Worm (Caenorhabditis elegans): Measurements from ENCODE around the gene asg-2.

Gene asg-2

DNA sequence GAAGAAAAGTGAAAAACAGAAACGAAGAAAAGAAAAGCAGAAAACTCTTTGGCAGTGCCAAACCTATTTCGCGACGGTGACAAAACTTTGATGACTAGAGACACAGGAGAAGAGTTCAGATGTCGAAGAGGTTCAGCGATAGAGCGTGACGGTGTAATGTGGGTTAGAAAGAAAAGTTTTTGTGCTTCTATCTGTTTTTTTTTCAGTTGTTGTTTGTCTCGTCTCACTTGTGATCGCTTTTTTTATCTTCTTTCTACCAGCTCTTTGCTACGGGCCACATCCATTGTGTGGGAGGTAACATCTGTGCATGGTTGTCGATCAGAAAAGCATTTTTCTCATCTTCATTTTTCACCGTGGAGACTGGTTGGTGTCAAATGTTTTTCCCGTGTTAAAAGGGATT is 15.2 kb upstream of the asg-2 start, which contains the start of gene F41B4.1:
Gene F41B4.1 (minus strand): TSS at position 23 of the 400 bp plus-strand sequence.
- no peak for TF ChIP-seq rnt-1 (tag; optimal IDR thresholded peaks at IDR 0.05)
- no peak for TF ChIP-seq nfya-1 (tag; optimal IDR thresholded peaks at IDR 0.05)
- no peak for TF ChIP-seq npax-4 (tag; optimal IDR thresholded peaks at IDR 0.05)
- peak; percentile 50 for TF ChIP-seq ceh-18 (tag; optimal IDR thresholded peaks at IDR 0.05)
- TF ChIP-seq C38D4.7 (GFP tag; optimal IDR thresholded peaks at IDR 0.05): no peak

DNA sequence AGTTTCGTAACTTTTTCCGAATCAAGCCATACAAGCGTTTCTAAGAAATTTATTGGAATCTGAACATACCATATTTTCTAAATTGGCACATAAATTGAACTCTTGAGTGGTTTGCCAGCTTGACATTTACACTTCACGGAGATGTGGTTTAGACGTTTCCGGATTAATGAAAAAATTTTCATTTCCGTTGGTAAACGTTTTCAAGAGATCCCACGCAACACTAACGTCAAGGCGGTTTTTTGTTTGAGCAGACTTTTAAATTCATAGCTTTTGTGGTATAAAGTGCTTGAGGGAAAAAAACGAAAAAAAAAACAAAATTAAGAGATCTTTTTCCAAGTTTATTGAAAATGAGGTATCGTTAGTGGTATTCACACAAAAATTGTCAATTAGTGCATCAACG is 5.9 kb upstream of the asg-2 start, which contains the start of gene F41B4.2:
Gene F41B4.2 (minus strand): TSS at position 101 of the 400 bp plus-strand sequence.
- TF ChIP-seq npax-4 (tag; optimal IDR thresholded peaks at IDR 0.05): no peak

DNA sequence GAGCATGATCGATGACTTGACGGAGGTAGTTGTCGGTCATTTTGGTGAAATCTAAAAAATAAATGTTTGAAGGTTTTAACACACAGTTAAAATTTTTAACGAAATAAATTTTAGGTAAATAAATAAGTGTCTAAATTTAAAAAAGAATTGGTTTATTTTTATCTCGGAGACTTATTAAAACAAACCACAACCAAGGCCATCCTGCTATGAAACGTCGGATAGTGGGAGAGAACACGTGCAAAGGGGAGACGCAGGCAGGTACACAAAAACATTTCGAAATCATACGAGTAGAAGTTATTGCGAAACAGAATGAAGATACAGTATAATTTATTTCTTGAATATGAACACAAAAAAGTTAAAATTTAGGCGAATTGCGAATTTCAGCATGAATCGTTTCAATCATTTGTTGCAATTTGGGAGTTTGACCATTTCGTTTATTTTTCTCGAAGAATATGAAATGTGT is 5.0 kb upstream of the asg-2 start, which contains the start of gene F41B4.3:
Gene F41B4.3 (minus strand): TSS at position 51 of the 463 bp plus-strand sequence.
- TF ChIP-seq nfya-1 (tag; optimal IDR thresholded peaks at IDR 0.05) (no peak), zip-5 (tag; optimal IDR thresholded peaks at IDR 0.05) (no peak), elt-2 (tag; optimal IDR thresholded peaks at IDR 0.05) (no peak), mec-3 (tag; optimal IDR thresholded peaks at IDR 0.05; ENCODE audit: borderline replicate concordance) (no peak), fkh-10 (GFP tag; optimal IDR thresholded peaks at IDR 0.05) (no peak), tbx-2 (tag; optimal IDR thresholded peaks at IDR 0.05) (no peak), T23F11.4 (GFP tag; optimal IDR thresholded peaks at IDR 0.05) (no peak), nhr-11 (tag; optimal IDR thresholded peaks at IDR 0.05) (no peak), F13H6.1 (tag; optimal IDR thresholded peaks at IDR 0.05) (no peak), ref-2 (tag; optimal IDR thresholded peaks at IDR 0.05) (no peak), ahr-1 (tag; optimal IDR thresholded peaks at IDR 0.05) (no peak), pax-1 (tag; optimal IDR thresholded peaks at IDR 0.05) (no peak), che-1 (tag; optimal IDR thresholded peaks at IDR 0.05) (no peak), ets-4 (tag; optimal IDR thresholded peaks at IDR 0.05) (no peak)

DNA sequence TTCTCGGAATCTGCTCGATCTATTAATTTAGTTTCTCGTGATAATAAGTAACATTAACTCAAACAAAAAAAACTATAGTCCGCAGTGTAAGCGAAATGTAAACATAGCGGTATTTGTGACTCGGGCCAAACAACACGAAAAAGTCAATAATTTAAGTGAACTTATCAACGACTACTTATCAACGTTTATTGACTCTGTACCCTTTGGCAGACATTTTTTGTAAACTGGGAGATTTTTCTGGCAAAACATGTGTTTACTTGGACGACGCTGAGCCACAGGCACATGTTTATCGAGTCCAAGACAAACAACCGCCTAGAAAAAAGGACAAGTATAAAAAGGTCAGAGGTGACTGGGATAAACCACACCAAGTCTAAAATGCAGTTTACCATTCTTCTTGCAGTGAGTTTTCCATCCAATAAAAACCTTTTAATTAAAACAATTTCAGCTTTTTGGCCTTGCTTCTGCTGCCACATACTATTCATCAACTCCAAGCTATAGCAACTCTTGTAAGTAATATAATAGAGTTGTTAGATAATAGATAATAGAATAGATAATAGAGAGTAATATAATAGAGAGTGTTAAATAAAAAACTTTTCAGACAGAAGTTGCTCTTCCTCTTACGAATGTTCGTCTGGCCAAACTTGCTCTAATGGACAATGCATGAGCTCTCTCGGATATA is 3.5 kb downstream of the asg-2 start, which contains the start of gene C53B7.3:
Gene C53B7.3 (plus strand): TSS at position 362 of the 679 bp plus-strand sequence.
- no peak for TF ChIP-seq ceh-31 (tag; optimal IDR thresholded peaks at IDR 0.05)
- TF ChIP-seq tbx-7 (tag; optimal IDR thresholded peaks at IDR 0.05): no peak
- no peak for TF ChIP-seq unc-86 (tag; optimal IDR thresholded peaks at IDR 0.05)
- no peak for TF ChIP-seq fax-1 (tag; optimal IDR thresholded peaks at IDR 0.05)
- no peak for TF ChIP-seq pros-1 (tag; optimal IDR thresholded peaks at IDR 0.05)
- no peak for TF ChIP-seq ceh-48 (tag; optimal IDR thresholded peaks at IDR 0.05)
- TF ChIP-seq eyg-1 (tag; optimal IDR thresholded peaks at IDR 0.05): no peak
- TF ChIP-seq pha-2 (tag; optimal IDR thresholded peaks at IDR 0.05): no peak
- no peak for TF ChIP-seq zip-5 (tag; optimal IDR thresholded peaks at IDR 0.05)
- no peak for TF ChIP-seq nhr-11 (tag; optimal IDR thresholded peaks at IDR 0.05)
- TF ChIP-seq pax-1 (tag; optimal IDR thresholded peaks at IDR 0.05): no peak
- TF ChIP-seq lim-6 (tag; optimal IDR thresholded peaks at IDR 0.05): no peak
- no peak for TF ChIP-seq syd-9 (tag; optimal IDR thresholded peaks at IDR 0.05)
- no peak for TF ChIP-seq madf-2 (tag; optimal IDR thresholded peaks at IDR 0.05)
- TF ChIP-seq Y22D7AL.16 (tag; optimal IDR thresholded peaks at IDR 0.05): no peak
- no peak for TF ChIP-seq hlh-6 (tag; optimal IDR thresholded peaks at IDR 0.05)
- TF ChIP-seq ets-4 (tag; optimal IDR thresholded peaks at IDR 0.05): no peak
- TF ChIP-seq mec-3 (tag; optimal IDR thresholded peaks at IDR 0.05; ENCODE audit: borderline replicate concordance): no peak
- no peak for TF ChIP-seq hlh-30 (tag; optimal IDR thresholded peaks at IDR 0.05; ENCODE audit: insufficient read depth)
- TF ChIP-seq npax-4 (tag; optimal IDR thresholded peaks at IDR 0.05): no peak

DNA sequence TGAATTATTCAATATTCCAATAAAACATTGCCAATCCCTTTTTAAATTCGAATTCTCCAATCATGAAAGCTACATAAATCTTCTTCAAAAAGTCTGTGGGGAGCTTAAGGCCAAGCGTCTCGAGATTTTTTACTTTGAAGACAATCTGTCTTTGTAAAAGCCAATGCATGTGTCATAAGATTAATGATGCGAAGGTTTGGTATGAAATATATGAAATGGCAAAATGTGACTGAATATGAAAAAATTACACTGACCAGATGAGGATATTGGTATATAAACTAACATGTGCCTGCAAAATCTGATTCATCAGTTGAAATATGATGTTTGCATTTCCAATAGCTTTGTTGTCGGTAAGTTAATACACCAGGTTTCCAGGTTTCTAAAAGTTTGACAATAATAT is 4.9 kb downstream of the asg-2 start, which contains the start of gene C53B7.2:
Gene C53B7.2 (plus strand): TSS at position 301 of the 400 bp plus-strand sequence.
- TF ChIP-seq ttx-3 (tag; optimal IDR thresholded peaks at IDR 0.05) (no peak), fkh-6 (tag; optimal IDR thresholded peaks at IDR 0.05) (no peak), elt-4 (tag; optimal IDR thresholded peaks at IDR 0.05) (no peak), F13H6.1 (tag; optimal IDR thresholded peaks at IDR 0.05) (no peak), hlh-13 (GFP tag; optimal IDR thresholded peaks at IDR 0.05) (no peak), pha-2 (tag; optimal IDR thresholded peaks at IDR 0.05) (no peak), ceh-30 (tag; optimal IDR thresholded peaks at IDR 0.05) (no peak), K09A11.1 (tag; optimal IDR thresholded peaks at IDR 0.05; ENCODE audit: insufficient read depth) (no peak), hlh-6 (tag; optimal IDR thresholded peaks at IDR 0.05) (no peak), gmeb-2 (tag; optimal IDR thresholded peaks at IDR 0.05) (no peak), syd-9 (tag; optimal IDR thresholded peaks at IDR 0.05) (no peak), dve-1 (tag; optimal IDR thresholded peaks at IDR 0.05) (no peak)

All from whole organism, late embryonic.